Worm (Caenorhabditis elegans) whole organism, young adult: ENCODE results near the gene vrp-1.

Experiments used
- B0035.1 ChIP-seq: sonication (generic microtip); optimal IDR thresholded peaks from 2 replicates; lab custom pipeline; 2016; ENCODE audit warnings: missing genetic modification characterization, mild to moderate bottlenecking, missing compliant biosample characterization, missing genotype, missing genetic modification reagents
- C17E4.6 ChIP-seq: fragments of 200-800 bp; sonication (Bioruptor generic); IDR thresholded peaks from 2 replicates; pipeline ENCODE4 v1.3.6; 2022; ENCODE audit warnings: missing genetic modification reagents, missing genetic modification characterization, missing compliant biosample characterization
- cebp-2 ChIP-seq: fragments of 200-800 bp; sonication (Bioruptor generic); IDR thresholded peaks from 2 replicates; pipeline ENCODE4 v1.3.6; 2022; ENCODE audit warnings: missing genetic modification characterization, missing compliant biosample characterization
- efl-1 ChIP-seq: fragments of 150-350 bp; optimal IDR thresholded peaks from 2 replicates; lab custom pipeline; 2014; ENCODE audit warnings: missing biosample characterization, missing genetic modification reagents, missing genetic modification characterization
- ets-4 ChIP-seq: fragments of 200-800 bp; sonication (Bioruptor generic); optimal IDR thresholded peaks from 2 replicates; lab custom pipeline; 2018; ENCODE audit warnings: mild to moderate bottlenecking, missing genetic modification characterization, missing compliant biosample characterization
- hrde-1 ChIP-seq: sonication (generic microtip); optimal IDR thresholded peaks from 2 replicates; lab custom pipeline; 2016; ENCODE audit warnings: missing genetic modification characterization, mild to moderate bottlenecking, missing compliant biosample characterization, moderate library complexity, missing genotype, missing genetic modification reagents, borderline replicate concordance
- lin-35 ChIP-seq, 3 experiments: fragments of 150-350 bp in 2 of 3; sonication (generic microtip) in 1 of 3; optimal IDR thresholded peaks; 2 replicates each; lab custom pipeline; 2014 to 2018; ENCODE audit warnings: missing biosample characterization in 3 of 3, missing genetic modification characterization in 3 of 3, missing genetic modification reagents in 3 of 3
- lsy-27 ChIP-seq: sonication (generic microtip); optimal IDR thresholded peaks from 2 replicates; lab custom pipeline; 2017; ENCODE audit warnings: missing genetic modification characterization, mild to moderate bottlenecking, missing compliant biosample characterization, antibody characterized with exemption, missing genotype, borderline replicate concordance; ENCODE audit not compliant: insufficient read depth
- nfyb-1 ChIP-seq: fragments of 200-800 bp; sonication (Bioruptor generic); IDR thresholded peaks from 2 replicates; pipeline ENCODE4 v1.3.6; 2022; ENCODE audit warnings: missing genetic modification reagents, missing genetic modification characterization, missing compliant biosample characterization
- pha-4 ChIP-seq: fragments of 150-350 bp; sonication (generic microtip); optimal IDR thresholded peaks from 2 replicates; lab custom pipeline; 2014; ENCODE audit warnings: missing biosample characterization, missing genetic modification reagents, missing genetic modification characterization
- unc-130 ChIP-seq: sonication (generic microtip); optimal IDR thresholded peaks from 2 replicates; lab custom pipeline; 2016; ENCODE audit warnings: missing genetic modification reagents, missing genetic modification characterization, missing compliant biosample characterization
- unc-62 ChIP-seq: fragments of 150-350 bp; optimal IDR thresholded peaks from 2 replicates; lab custom pipeline; 2014; ENCODE audit warnings: missing biosample characterization, missing genetic modification reagents, missing genetic modification characterization

- TF ChIP-seq nfyb-1 (GFP tag; lab: Robert Waterston, UW) (no peak), unc-62 (GFP tag; lab: Kevin White, UChicago) (no peak), lin-35 (GFP tag; optimal IDR thresholded peaks at IDR 0.05; lab: Kevin White, UChicago) (no peak), hrde-1 (tag; lab: Kevin White, UChicago) (no peak), cebp-2 (no peak), ets-4 (GFP tag; lab: Kevin White, UChicago) (no peak), unc-130 (GFP tag; lab: Kevin White, UChicago) (no peak), lsy-27 (tag; lab: Kevin White, UChicago) (no peak), C17E4.6 (GFP tag; lab: Robert Waterston, UW) (no peak), efl-1 (GFP tag; lab: Kevin White, UChicago) (no peak), pha-4 (tag; lab: Kevin White, UChicago) (no peak), B0035.1 (no peak)
These were observed 15.1 kb upstream of the vrp-1 start for ce11 chrIV:2997302-2997701.
